Fruit fly (Drosophila melanogaster) whole organism, embryonic: ENCODE data around the gene Orct2.
A peak's percentile ranks its signal among the peaks of the same experiment; 100 is the strongest.

ENCODE experiments used
- Adf1 ChIP-seq: fragments of 200-800 bp; sonication (Bioruptor generic); IDR thresholded peaks from 2 replicates; pipeline ENCODE4 v1.3.6; 2022; ENCODE audit warnings: missing biosample characterization, missing genetic modification characterization
- CG11398 ChIP-seq: fragments of 200-800 bp; sonication (Bioruptor generic); optimal IDR thresholded peaks from 2 replicates; lab custom pipeline; 2016; ENCODE audit warnings: missing biosample characterization, missing genetic modification characterization
- CG6254 ChIP-seq: fragments of 200-800 bp; sonication (Bioruptor generic); optimal IDR thresholded peaks from 3 replicates; lab custom pipeline; 2017; ENCODE audit warnings: mild to moderate bottlenecking, missing biosample characterization, missing genetic modification reagents, missing genetic modification characterization
- fd64A ChIP-seq: fragments of 200-800 bp; sonication (Bioruptor generic); optimal IDR thresholded peaks from 3 replicates; lab custom pipeline; 2018; ENCODE audit warnings: missing biosample characterization, mild to moderate bottlenecking, missing genetic modification characterization
- onecut ChIP-seq: fragments of 200-800 bp; sonication (Bioruptor generic); IDR thresholded peaks from 2 replicates; pipeline ENCODE4 v1.3.6; 2022; ENCODE audit warnings: missing biosample characterization, missing genetic modification characterization

dm6 chr3R:24271071-24271470 lies 1.8 kb upstream of the Orct2 start, which contains the start of gene jar:
- no peak for TF ChIP-seq CG6254 (GFP tag; lab: Kevin White, UChicago)
- TF ChIP-seq fd64A (GFP tag; lab: Kevin White, UChicago) = peak; percentile 1
- TF ChIP-seq CG11398 (GFP tag; lab: Kevin White, UChicago) = no peak
- peak; percentile 40; the same call in 1 of the 2 replicates for TF ChIP-seq Adf1 (GFP tag; lab: Robert Waterston, UW)
- no peak for TF ChIP-seq onecut (GFP tag; lab: Robert Waterston, UW)
